Worm (Caenorhabditis elegans) whole organism, L4/young adult: Measurements from ENCODE around the gene T21D12.7.

Experiments
- W03F9.2 ChIP-seq: fragments of 150-350 bp; optimal IDR thresholded peaks from 2 replicates; lab custom pipeline; 2014; ENCODE audit warnings: missing biosample characterization, missing genetic modification characterization
- dao-5 ChIP-seq: sonication (generic microtip); optimal IDR thresholded peaks from 2 replicates; lab custom pipeline; 2016; ENCODE audit warnings: missing genotype, missing genetic modification characterization, moderate library complexity, missing compliant biosample characterization

ce11 chrIV:319654-320053 is 28.4 kb upstream of the T21D12.7 start:
- no peak for TF ChIP-seq dao-5 (tag; lab: Kevin White, UChicago)
- no peak for TF ChIP-seq W03F9.2 (tag; lab: Kevin White, UChicago)
